Fruit fly (Drosophila melanogaster): ENCODE data around the gene Vps24.

Gene Vps24

DNA sequence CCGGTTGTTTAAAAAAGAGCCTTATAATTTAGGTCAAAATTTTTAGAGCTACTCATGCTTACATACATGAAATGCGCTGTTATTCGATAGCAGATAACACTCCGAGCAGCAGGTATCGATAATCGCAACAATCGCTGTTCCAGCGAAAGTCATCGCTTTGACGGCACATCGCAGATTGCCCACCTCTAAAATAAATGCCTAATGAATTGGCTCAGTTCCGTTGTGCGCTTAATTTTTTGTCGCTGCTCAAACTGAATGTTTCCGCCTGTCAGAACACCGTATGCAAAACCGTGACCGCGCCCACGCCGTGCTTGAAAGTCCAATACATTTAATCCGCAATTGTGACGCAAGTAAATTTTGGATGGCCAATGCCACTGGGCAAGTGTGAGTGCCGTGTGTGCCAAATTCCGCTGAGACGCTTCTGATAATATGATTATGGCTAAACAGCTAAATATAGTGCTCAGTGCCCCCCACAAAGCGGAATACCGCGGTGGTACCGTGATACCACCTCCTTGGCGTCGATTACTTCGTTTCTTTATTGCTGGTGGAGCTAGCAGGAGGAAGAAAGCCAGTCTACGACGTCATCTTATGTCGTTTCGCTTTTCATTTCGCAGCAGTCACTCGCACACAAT lies 8.9 kb upstream of the Vps24 start, which contains the start of gene CG9795 (continued):
- no peak for TF ChIP-seq CG2678 (tag; optimal IDR thresholded peaks at IDR 0.05)
- no peak for TF ChIP-seq cwo (GFP tag; optimal IDR thresholded peaks at IDR 0.05)
- peak; percentile 57 for TF ChIP-seq gro (GFP tag; optimal IDR thresholded peaks at IDR 0.05)
- TF ChIP-seq bigmax (GFP tag; optimal IDR thresholded peaks at IDR 0.05), result no peak
- no peak for TF ChIP-seq lov (optimal IDR thresholded peaks at IDR 0.05)
- no peak for TF ChIP-seq lov (GFP tag; IDR thresholded peaks at IDR 0.05)
- TF ChIP-seq disco-r (GFP tag; optimal IDR thresholded peaks at IDR 0.05), result no peak
- peak; percentile 6 for TF ChIP-seq btn (GFP tag; optimal IDR thresholded peaks at IDR 0.05)
- TF ChIP-seq Atf3 (GFP tag; optimal IDR thresholded peaks at IDR 0.05), result no peak
- 0 out of 2 replicates have a peak, but pooled peaks have one; percentile 33 for TF ChIP-seq CG11247 (GFP tag; IDR thresholded peaks at IDR 0.05)
- no peak for TF ChIP-seq CG18619 (GFP tag; optimal IDR thresholded peaks at IDR 0.05)
- no peak for TF ChIP-seq gcm2 (GFP tag; optimal IDR thresholded peaks at IDR 0.05)
- TF ChIP-seq CG17385 (GFP tag; optimal IDR thresholded peaks at IDR 0.05), result no peak
- no peak for TF ChIP-seq Dad (GFP tag; optimal IDR thresholded peaks at IDR 0.05)
- TF ChIP-seq CG12104 (GFP tag; optimal IDR thresholded peaks at IDR 0.05), result no peak
- TF ChIP-seq CG14014 (GFP tag; IDR thresholded peaks at IDR 0.05), result no peak
- peak; percentile 97 for TF ChIP-seq HLH4C (GFP tag; IDR thresholded peaks at IDR 0.05; ENCODE audit: partially characterized antibody)
- no peak for TF ChIP-seq croc (GFP tag; conservative IDR thresholded peaks at IDR 0.05)
- peak; percentile 95 for TF ChIP-seq Bgb (GFP tag; IDR thresholded peaks at IDR 0.05; ENCODE audit: partially characterized antibody)
- no peak for TF ChIP-seq br (optimal IDR thresholded peaks at IDR 0.05)
- TF ChIP-seq MBD-R2 (GFP tag; IDR thresholded peaks at IDR 0.05), result peak; percentile 83
- TF ChIP-seq CoRest (tag; optimal IDR thresholded peaks at IDR 0.05), result no peak
- TF ChIP-seq row (GFP tag; IDR thresholded peaks at IDR 0.05), result peak; percentile 57
- TF ChIP-seq MTF-1 (GFP tag; optimal IDR thresholded peaks at IDR 0.05; ENCODE audit: borderline replicate concordance), result no peak
- TF ChIP-seq nerfin-1 (tag; optimal IDR thresholded peaks at IDR 0.05), result no peak
- no peak for TF ChIP-seq nau (GFP tag; optimal IDR thresholded peaks at IDR 0.05)
- TF ChIP-seq CG17802 (tag; optimal IDR thresholded peaks at IDR 0.05), result peak; percentile 19
- TF ChIP-seq Sry-β (GFP tag; optimal IDR thresholded peaks at IDR 0.05), result no peak
- TF ChIP-seq CG1603 (tag; optimal IDR thresholded peaks at IDR 0.05), result peak; percentile 75
- peak; percentile 93 for TF ChIP-seq sug (tag; optimal IDR thresholded peaks at IDR 0.05)
- TF ChIP-seq Dek (tag; optimal IDR thresholded peaks at IDR 0.05), result no peak
- TF ChIP-seq en (GFP tag; optimal IDR thresholded peaks at IDR 0.05), result peak; percentile 17
- TF ChIP-seq CG4617 (GFP tag; optimal IDR thresholded peaks at IDR 0.05; ENCODE audit: borderline replicate concordance), result peak; percentile 77
- TF ChIP-seq CG10462 (GFP tag; optimal IDR thresholded peaks at IDR 0.05), result no peak
- no peak for TF ChIP-seq phol (tag; optimal IDR thresholded peaks at IDR 0.05)
- TF ChIP-seq CG34376 (GFP tag; optimal IDR thresholded peaks at IDR 0.05), result peak; percentile 27
- peak; percentile 5 for TF ChIP-seq CG12744 (GFP tag; optimal IDR thresholded peaks at IDR 0.05)
- peak; percentile 42 for TF ChIP-seq odd (GFP tag; optimal IDR thresholded peaks at IDR 0.05)
- TF ChIP-seq E2f2 (GFP tag; IDR thresholded peaks at IDR 0.05), result peak; percentile 55
- no peak for TF ChIP-seq Sox100B (GFP tag; optimal IDR thresholded peaks at IDR 0.05)
- no peak for TF ChIP-seq CG13123 (GFP tag; optimal IDR thresholded peaks at IDR 0.05)
- no peak for TF ChIP-seq CG10565 (GFP tag; optimal IDR thresholded peaks at IDR 0.05)
- TF ChIP-seq CG32767 (GFP tag; IDR thresholded peaks at IDR 0.05), result peak; percentile 53; the same call in 1 of the 2 replicates
- no peak for TF ChIP-seq CG14667 (GFP tag; IDR thresholded peaks at IDR 0.05)
- no peak for TF ChIP-seq NfI (GFP tag; optimal IDR thresholded peaks at IDR 0.05)
- no peak for TF ChIP-seq Lpt (GFP tag; optimal IDR thresholded peaks at IDR 0.05)
- peak; percentile 25 for TF ChIP-seq vfl (GFP tag; optimal IDR thresholded peaks at IDR 0.05)
- no peak for TF ChIP-seq CG15601 (tag; optimal IDR thresholded peaks at IDR 0.05)
- peak; percentile 85 for TF ChIP-seq Scr (GFP tag; IDR thresholded peaks at IDR 0.05; ENCODE audit: partially characterized antibody)
- TF ChIP-seq sr (GFP tag; IDR thresholded peaks at IDR 0.05), result no peak
- TF ChIP-seq CG12299 (tag; optimal IDR thresholded peaks at IDR 0.05), result no peak
